Fruit fly (Drosophila melanogaster) whole organism, pupa: Measurements from ENCODE around the gene Pdxk.

ENCODE experiments used
- CG10348 ChIP-seq: fragments of 200-800 bp; sonication (Bioruptor generic); IDR thresholded peaks from 2 replicates; pipeline ENCODE4 v1.3.6; 2022; ENCODE audit warnings: missing biosample characterization, missing genetic modification characterization
- CG12605 ChIP-seq: fragments of 200-800 bp; sonication (Bioruptor generic); IDR thresholded peaks from 2 replicates; pipeline ENCODE4 v1.3.6; 2022; ENCODE audit warnings: missing biosample characterization, missing genetic modification characterization
- CG13204 ChIP-seq: fragments of 200-800 bp; sonication (Bioruptor generic); optimal IDR thresholded peaks from 2 replicates; lab custom pipeline; 2018; ENCODE audit warnings: missing biosample characterization, mild to moderate bottlenecking, missing genetic modification characterization, moderate library complexity
- CG14655 ChIP-seq: fragments of 200-800 bp; sonication (Bioruptor generic); optimal IDR thresholded peaks from 3 replicates; lab custom pipeline; 2017; ENCODE audit warnings: mild to moderate bottlenecking, missing biosample characterization, missing genetic modification reagents, missing genetic modification characterization
- CG15710 ChIP-seq: fragments of 200-800 bp; sonication (Bioruptor generic); optimal IDR thresholded peaks from 2 replicates; lab custom pipeline; 2018; ENCODE audit warnings: missing biosample characterization, mild to moderate bottlenecking, missing genetic modification characterization, moderate library complexity
- CG17806 ChIP-seq: fragments of 200-800 bp; sonication (Bioruptor generic); optimal IDR thresholded peaks from 2 replicates; lab custom pipeline; 2018; ENCODE audit warnings: missing biosample characterization, mild to moderate bottlenecking, missing genetic modification characterization, moderate library complexity
- CG32121 ChIP-seq: fragments of 200-800 bp; sonication (Bioruptor generic); IDR thresholded peaks from 2 replicates; pipeline ENCODE4 v1.3.6; 2022; ENCODE audit warnings: missing biosample characterization, missing genetic modification characterization
- CG34367 ChIP-seq: fragments of 200-800 bp; sonication (Bioruptor generic); optimal IDR thresholded peaks from 2 replicates; lab custom pipeline; 2018; ENCODE audit warnings: missing biosample characterization, mild to moderate bottlenecking, missing genetic modification characterization
- CG4496 ChIP-seq: fragments of 200-800 bp; sonication (Bioruptor generic); IDR thresholded peaks from 3 replicates; pipeline ENCODE4 v1.3.6; 2022; ENCODE audit warnings: missing biosample characterization, missing genetic modification characterization
- CG8159 ChIP-seq: fragments of 200-800 bp; sonication (Bioruptor generic); optimal IDR thresholded peaks from 3 replicates; lab custom pipeline; 2018; ENCODE audit warnings: missing biosample characterization, mild to moderate bottlenecking, missing genetic modification characterization, moderate library complexity
- CG8301 ChIP-seq: fragments of 200-800 bp; sonication (Bioruptor generic); optimal IDR thresholded peaks from 2 replicates; lab custom pipeline; 2018; ENCODE audit warnings: missing biosample characterization, mild to moderate bottlenecking, missing genetic modification characterization
- CG9948 ChIP-seq: fragments of 200-800 bp; sonication (Bioruptor generic); optimal IDR thresholded peaks from 2 replicates; lab custom pipeline; 2018; ENCODE audit warnings: missing biosample characterization, mild to moderate bottlenecking, missing genetic modification characterization, moderate library complexity
- D1 ChIP-seq: fragments of 200-800 bp; sonication (Bioruptor generic); optimal IDR thresholded peaks from 2 replicates; lab custom pipeline; 2018; ENCODE audit warnings: missing biosample characterization, mild to moderate bottlenecking, missing genetic modification characterization, moderate library complexity
- EcR ChIP-seq: fragments of 200-800 bp; sonication (Bioruptor generic); optimal IDR thresholded peaks from 3 replicates; lab custom pipeline; 2019; ENCODE audit warnings: missing biosample characterization, missing genetic modification characterization, mild to moderate bottlenecking, moderate library complexity, missing genetic modification reagents
- Ets98B ChIP-seq: fragments of 200-800 bp; sonication (Bioruptor generic); IDR thresholded peaks from 2 replicates; pipeline ENCODE4 v1.3.6; 2022; ENCODE audit warnings: missing biosample characterization, missing genetic modification characterization
- Pif1A ChIP-seq: fragments of 200-800 bp; sonication (Bioruptor generic); optimal IDR thresholded peaks from 3 replicates; lab custom pipeline; 2016; ENCODE audit warnings: missing biosample characterization, missing genetic modification characterization
- Pif1B ChIP-seq: fragments of 200-800 bp; sonication (Bioruptor generic); optimal IDR thresholded peaks from 3 replicates; lab custom pipeline; 2016; ENCODE audit warnings: missing biosample characterization, missing genetic modification characterization
- Snoo ChIP-seq: fragments of 200-800 bp; sonication (Bioruptor generic); optimal IDR thresholded peaks from 3 replicates; lab custom pipeline; 2017; ENCODE audit warnings: missing biosample characterization, mild to moderate bottlenecking, missing genetic modification characterization, inconsistent platforms
- fd96Ca ChIP-seq: fragments of 200-800 bp; sonication (Bioruptor generic); IDR thresholded peaks from 3 replicates; pipeline ENCODE4 v1.3.6; 2022; ENCODE audit warnings: missing biosample characterization, missing genetic modification characterization
- gl ChIP-seq: fragments of 200-800 bp; sonication (Bioruptor generic); optimal IDR thresholded peaks from 2 replicates; lab custom pipeline; 2018; ENCODE audit warnings: missing biosample characterization, mild to moderate bottlenecking, missing genetic modification characterization
- rn ChIP-seq: fragments of 200-800 bp; sonication (Bioruptor generic); IDR thresholded peaks from 2 replicates; pipeline ENCODE4 v1.3.6; 2022; ENCODE audit warnings: missing biosample characterization, missing genetic modification characterization

Gene Pdxk

DNA sequence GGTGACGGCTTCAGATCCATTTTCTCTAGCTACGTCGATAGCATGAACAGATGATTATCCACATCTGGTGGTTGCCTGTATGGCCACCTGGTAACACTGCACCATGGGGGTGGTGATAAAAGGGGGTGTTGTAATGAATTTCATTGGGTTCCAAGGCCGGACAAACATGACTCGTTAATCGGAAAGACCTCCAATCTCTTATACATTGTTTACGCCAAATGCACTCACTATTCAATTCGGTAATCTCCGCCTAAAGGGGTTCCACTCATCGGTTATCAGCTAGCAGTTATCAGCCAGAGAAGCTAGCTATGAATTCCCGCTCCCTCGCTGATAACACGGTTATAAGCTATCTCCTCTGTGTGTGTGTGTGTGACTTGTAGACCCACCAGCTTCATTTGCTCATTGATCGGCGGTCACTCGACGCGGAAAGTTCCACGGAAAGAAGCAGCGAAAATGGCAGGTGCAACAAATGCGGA, at the start of gene Pdxk:
TSS of gene Pdxk (plus strand) at position 100 of the 476 bp plus-strand sequence.
- TF ChIP-seq fd96Ca (GFP tag; lab: Robert Waterston, UW) (no peak), CG15710 (tag; lab: Kevin White, UChicago) (no peak), EcR (GFP tag; lab: Kevin White, UChicago) (peak; percentile 66), D1 (tag; lab: Kevin White, UChicago) (no peak), CG12605 (no peak), CG34367 (tag; lab: Kevin White, UChicago) (no peak), CG4496 (GFP tag; lab: Robert Waterston, UW) (peak; percentile 28; the same call in 1 of the 3 replicates), CG10348 (no peak), CG13204 (GFP tag; lab: Kevin White, UChicago) (peak; percentile 13), Ets98B (GFP tag; lab: Robert Waterston, UW) (peak; percentile 26; the same call in 1 of the 2 replicates), CG32121 (GFP tag; lab: Robert Waterston, UW) (0 out of 2 replicates have a peak, but pooled peaks have one; percentile 31), CG17806 (tag; lab: Kevin White, UChicago) (no peak), rn (GFP tag; lab: Robert Waterston, UW) (no peak), Pif1B (GFP tag; lab: Kevin White, UChicago) (no peak), CG9948 (tag; lab: Kevin White, UChicago) (no peak), gl (peak; percentile 38), CG8301 (tag; lab: Kevin White, UChicago) (no peak), CG8159 (tag; lab: Kevin White, UChicago) (no peak), Pif1A (GFP tag; lab: Kevin White, UChicago) (no peak), Snoo (tag; lab: Kevin White, UChicago) (peak; percentile 2), CG14655 (no peak)

DNA sequence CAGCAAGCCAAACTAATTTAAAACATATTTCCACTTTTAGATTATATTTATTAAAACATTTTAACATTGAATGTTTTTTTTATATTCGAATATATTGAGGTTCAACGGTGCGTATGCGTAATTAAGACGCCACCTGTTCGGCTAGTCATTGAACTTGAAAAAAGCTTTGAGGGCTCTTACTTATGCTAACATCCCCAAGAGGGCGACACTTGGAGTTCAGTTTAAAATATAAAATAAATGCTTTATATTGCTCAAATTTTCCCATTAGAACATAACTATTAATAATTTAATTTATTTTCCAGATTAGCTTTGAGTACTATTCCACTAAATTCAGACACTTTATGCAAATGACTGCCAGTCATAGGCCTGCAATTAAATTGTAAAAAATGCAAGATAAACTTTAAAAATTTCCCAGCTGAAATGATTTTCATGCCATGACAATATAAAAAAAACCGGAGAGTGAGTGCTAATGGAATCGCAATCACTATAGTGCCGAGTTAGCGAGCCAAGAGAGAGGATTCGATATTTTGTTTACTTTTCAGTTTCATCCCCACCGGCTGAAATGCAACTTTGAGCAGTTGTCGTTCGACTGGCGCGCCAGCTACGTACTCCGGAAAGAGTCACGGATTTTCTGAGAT, 26.3 kb upstream of the Pdxk start, which contains the start of gene PGRP-LA:
TSS of gene PGRP-LA (plus strand) at position 588 of the 638 bp plus-strand sequence.
- no peak for TF ChIP-seq CG10348
- TF ChIP-seq EcR (GFP tag; lab: Kevin White, UChicago) = no peak
- no peak for TF ChIP-seq gl
- TF ChIP-seq CG15710 (tag; lab: Kevin White, UChicago) = no peak
- no peak for TF ChIP-seq D1 (tag; lab: Kevin White, UChicago)
- TF ChIP-seq rn (GFP tag; lab: Robert Waterston, UW) = no peak
- no peak for TF ChIP-seq CG13204 (GFP tag; lab: Kevin White, UChicago)
- TF ChIP-seq CG4496 (GFP tag; lab: Robert Waterston, UW) = peak; percentile 57

DNA sequence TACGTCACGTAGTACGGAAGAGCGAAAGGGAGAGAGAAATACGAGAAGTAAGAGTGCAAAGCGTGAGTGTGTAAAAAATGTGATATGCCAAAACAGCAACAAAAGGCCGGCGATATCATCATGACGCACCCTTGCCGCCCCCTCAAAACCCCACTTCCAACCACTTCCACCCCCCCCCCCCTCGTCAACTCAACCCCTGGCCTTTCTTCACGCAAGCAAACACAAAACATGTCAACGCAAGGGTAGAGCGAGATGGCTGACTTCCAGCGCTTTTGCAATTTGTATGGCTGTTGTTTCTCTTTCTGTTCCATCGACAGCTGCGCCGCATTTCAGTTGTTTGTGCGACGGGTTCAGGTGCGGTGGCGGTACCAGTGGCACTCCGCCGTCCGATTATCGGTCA, 24.4 kb upstream of the Pdxk start:
- TF ChIP-seq gl = peak; percentile 10
- peak; percentile 77 for TF ChIP-seq EcR (GFP tag; lab: Kevin White, UChicago)
- TF ChIP-seq fd96Ca (GFP tag; lab: Robert Waterston, UW) = 0 out of 3 replicates have a peak, but pooled peaks have one; percentile 14
- no peak; the same call in 1 of the 2 replicates for TF ChIP-seq Ets98B (GFP tag; lab: Robert Waterston, UW)
- TF ChIP-seq CG13204 (GFP tag; lab: Kevin White, UChicago) = peak; percentile 43
- TF ChIP-seq CG32121 (GFP tag; lab: Robert Waterston, UW) = peak; percentile 23; the same call in 1 of the 2 replicates
- TF ChIP-seq CG14655 = peak; percentile 1
- peak; percentile 59 for TF ChIP-seq CG12605
- TF ChIP-seq Snoo (tag; lab: Kevin White, UChicago) = no peak
- no peak for TF ChIP-seq CG4496 (GFP tag; lab: Robert Waterston, UW)
- TF ChIP-seq CG34367 (tag; lab: Kevin White, UChicago) = no peak
- no peak for TF ChIP-seq CG10348
- TF ChIP-seq rn (GFP tag; lab: Robert Waterston, UW) = no peak
- peak; percentile 24 for TF ChIP-seq CG8159 (tag; lab: Kevin White, UChicago)
- TF ChIP-seq CG9948 (tag; lab: Kevin White, UChicago) = no peak

DNA sequence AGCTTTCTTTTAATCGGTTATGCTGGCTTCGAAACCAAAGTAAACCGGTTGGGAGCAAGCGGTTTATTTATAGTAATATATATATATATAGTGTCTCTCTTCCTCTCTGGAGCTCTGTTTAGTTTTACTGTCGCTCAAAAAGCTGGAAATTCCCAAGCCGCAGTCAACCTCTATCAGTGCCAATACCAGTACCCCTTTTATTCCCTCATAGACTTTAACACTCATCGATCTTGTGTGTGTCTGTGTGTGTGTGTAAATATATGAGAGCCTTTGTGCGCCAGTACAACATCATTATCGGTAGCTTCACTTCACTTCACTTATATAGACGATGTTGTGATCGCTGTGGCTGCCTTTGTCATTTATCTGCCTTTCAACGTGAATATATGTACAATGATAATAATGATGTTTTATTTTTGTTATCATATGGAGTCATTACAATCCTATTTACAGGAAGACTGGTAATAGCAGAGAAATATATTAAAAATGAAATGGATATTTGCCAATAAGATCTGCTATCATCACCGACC, 22.1 kb upstream of the Pdxk start:
- TF ChIP-seq CG8159 (tag; lab: Kevin White, UChicago) = no peak
- TF ChIP-seq CG4496 (GFP tag; lab: Robert Waterston, UW) = peak; percentile 38; the same call in 1 of the 3 replicates
- no peak for TF ChIP-seq CG12605
- TF ChIP-seq EcR (GFP tag; lab: Kevin White, UChicago) = peak; percentile 79
- no peak for TF ChIP-seq CG15710 (tag; lab: Kevin White, UChicago)
- TF ChIP-seq Snoo (tag; lab: Kevin White, UChicago) = no peak

DNA sequence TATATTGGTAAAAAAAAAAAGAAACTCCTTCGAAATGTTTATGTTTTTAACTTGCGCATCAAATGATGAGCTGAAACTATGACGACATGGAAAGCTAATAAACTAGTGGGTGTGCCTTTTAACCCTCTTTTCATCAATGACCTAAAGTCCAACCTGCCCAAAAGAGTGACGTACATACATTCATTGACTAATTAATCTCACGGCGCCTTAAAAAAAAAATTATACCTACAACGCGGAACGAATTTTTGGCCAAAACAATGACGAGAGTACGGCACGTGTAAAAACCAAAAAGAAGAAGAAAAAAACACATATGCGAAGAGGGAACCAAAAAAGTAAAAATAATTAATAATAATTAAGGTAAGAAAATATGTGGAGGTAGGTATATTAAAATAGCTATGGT, 21.6 kb upstream of the Pdxk start, which contains the start of gene PGRP-LC:
TSS of gene PGRP-LC (plus strand) at position 301 of the 400 bp plus-strand sequence.
- TF ChIP-seq CG14655 = no peak
- no peak for TF ChIP-seq rn (GFP tag; lab: Robert Waterston, UW)
- no peak for TF ChIP-seq CG12605
- TF ChIP-seq Ets98B (GFP tag; lab: Robert Waterston, UW) = no peak
- no peak for TF ChIP-seq CG32121 (GFP tag; lab: Robert Waterston, UW)
- TF ChIP-seq CG9948 (tag; lab: Kevin White, UChicago) = no peak
- TF ChIP-seq fd96Ca (GFP tag; lab: Robert Waterston, UW) = no peak
- TF ChIP-seq CG4496 (GFP tag; lab: Robert Waterston, UW) = no peak

DNA sequence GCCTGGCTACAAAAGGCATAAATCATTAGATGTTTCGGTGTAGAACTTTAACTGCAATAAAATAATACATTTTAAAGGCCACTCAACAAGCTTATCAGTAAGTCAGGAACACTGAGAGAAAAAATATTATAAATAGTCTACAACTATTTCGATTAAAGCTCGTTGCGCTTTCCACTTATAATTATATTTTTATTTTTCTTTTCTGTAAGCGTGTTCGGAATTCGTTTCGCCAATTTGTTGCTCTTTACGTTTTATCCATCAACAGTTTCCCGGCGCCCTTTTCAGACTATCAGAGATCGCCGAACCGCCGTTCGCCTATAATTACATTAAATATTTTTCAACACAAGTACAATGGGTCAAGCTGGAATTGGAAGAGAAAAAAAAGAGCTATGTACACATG, 21.1 kb upstream of the Pdxk start:
- TF ChIP-seq Ets98B (GFP tag; lab: Robert Waterston, UW) = no peak
- no peak for TF ChIP-seq CG32121 (GFP tag; lab: Robert Waterston, UW)
- no peak for TF ChIP-seq rn (GFP tag; lab: Robert Waterston, UW)
- TF ChIP-seq Pif1A (GFP tag; lab: Kevin White, UChicago) = no peak
- TF ChIP-seq CG8301 (tag; lab: Kevin White, UChicago) = no peak
